Fruit fly (Drosophila melanogaster) whole organism, prepupa: ENCODE measurements around the gene glec.

Experiments
- Blimp-1 ChIP-seq: fragments of 200-800 bp; sonication (Bioruptor generic); optimal IDR thresholded peaks from 3 replicates; lab custom pipeline; 2017; ENCODE audit warnings: missing biosample characterization, missing genetic modification characterization, mild to moderate bottlenecking, moderate library complexity, missing genetic modification reagents
- CG10631 ChIP-seq: fragments of 200-800 bp; sonication (Bioruptor generic); optimal IDR thresholded peaks from 2 replicates; lab custom pipeline; 2016; ENCODE audit warnings: missing biosample characterization, missing genetic modification characterization
- CG10669 ChIP-seq: fragments of 200-800 bp; sonication (Bioruptor generic); optimal IDR thresholded peaks from 3 replicates; lab custom pipeline; 2018; ENCODE audit warnings: missing biosample characterization, mild to moderate bottlenecking, missing genetic modification characterization, moderate library complexity
- CG11294 ChIP-seq: fragments of 200-800 bp; sonication (Bioruptor generic); IDR thresholded peaks from 2 replicates; pipeline ENCODE4 v1.3.6; 2022; ENCODE audit warnings: missing biosample characterization, missing genetic modification characterization
- CG11762 ChIP-seq: fragments of 200-800 bp; sonication (Bioruptor generic); optimal IDR thresholded peaks from 3 replicates; lab custom pipeline; 2016; ENCODE audit warnings: missing biosample characterization, missing genetic modification characterization; ENCODE audit not compliant: insufficient read depth
- CG11902 ChIP-seq: fragments of 200-800 bp; sonication (Bioruptor generic); optimal IDR thresholded peaks from 3 replicates; lab custom pipeline; 2016; ENCODE audit warnings: missing biosample characterization, missing genetic modification characterization
- CG15336 ChIP-seq: fragments of 200-800 bp; sonication (Bioruptor generic); IDR thresholded peaks from 2 replicates; pipeline ENCODE4 v1.3.6; 2022; ENCODE audit warnings: missing biosample characterization, missing genetic modification characterization
- CG16779 ChIP-seq: fragments of 200-800 bp; sonication (Bioruptor generic); optimal IDR thresholded peaks from 3 replicates; lab custom pipeline; 2017; ENCODE audit warnings: missing biosample characterization, mild to moderate bottlenecking, missing genetic modification characterization
- CG3032 ChIP-seq: fragments of 200-800 bp; optimal IDR thresholded peaks from 2 replicates; lab custom pipeline; 2019; ENCODE audit warnings: missing biosample characterization, mild to moderate bottlenecking, missing genetic modification characterization, moderate library complexity
- CG31627 ChIP-seq: fragments of 200-800 bp; sonication (Bioruptor generic); optimal IDR thresholded peaks from 3 replicates; lab custom pipeline; 2016; ENCODE audit warnings: missing biosample characterization, missing genetic modification characterization
- CG3919 ChIP-seq: fragments of 200-800 bp; sonication (Bioruptor generic); optimal IDR thresholded peaks from 3 replicates; lab custom pipeline; 2016; ENCODE audit warnings: missing biosample characterization, missing genetic modification characterization
- CG4318 ChIP-seq: fragments of 200-800 bp; sonication (Bioruptor generic); optimal IDR thresholded peaks from 3 replicates; lab custom pipeline; 2017; ENCODE audit warnings: missing biosample characterization, mild to moderate bottlenecking, missing genetic modification characterization
- CG6163 ChIP-seq: fragments of 200-800 bp; sonication (Bioruptor generic); IDR thresholded peaks from 3 replicates; pipeline ENCODE4 v1.3.6; 2022; ENCODE audit warnings: missing biosample characterization, missing genetic modification characterization
- CG6276 ChIP-seq: fragments of 200-800 bp; sonication (Bioruptor generic); optimal IDR thresholded peaks from 2 replicates; lab custom pipeline; 2017; ENCODE audit warnings: missing biosample characterization, mild to moderate bottlenecking, missing genetic modification characterization
- CG6808 ChIP-seq: fragments of 200-800 bp; sonication (Bioruptor generic); optimal IDR thresholded peaks from 3 replicates; lab custom pipeline; 2017; ENCODE audit warnings: missing biosample characterization, missing genetic modification characterization, mild to moderate bottlenecking, moderate library complexity, missing genetic modification reagents
- CG6854 ChIP-seq: fragments of 200-800 bp; sonication (Bioruptor generic); optimal IDR thresholded peaks from 2 replicates; lab custom pipeline; 2017; ENCODE audit warnings: missing biosample characterization, mild to moderate bottlenecking, missing genetic modification characterization
- CG7368 ChIP-seq: fragments of 200-800 bp; sonication (Bioruptor generic); optimal IDR thresholded peaks from 3 replicates; lab custom pipeline; 2016; ENCODE audit warnings: missing biosample characterization, missing genetic modification characterization
- CG8119 ChIP-seq: fragments of 200-800 bp; sonication (Bioruptor generic); IDR thresholded peaks from 3 replicates; pipeline ENCODE4 v1.3.6; 2022; ENCODE audit warnings: missing biosample characterization, missing genetic modification characterization
- CG8319 ChIP-seq: fragments of 200-800 bp; sonication (Bioruptor generic); optimal IDR thresholded peaks from 3 replicates; lab custom pipeline; 2016; ENCODE audit warnings: missing biosample characterization, missing genetic modification characterization
- CG8632 ChIP-seq: fragments of 200-800 bp; sonication (Bioruptor generic); optimal IDR thresholded peaks from 3 replicates; lab custom pipeline; 2016; ENCODE audit warnings: missing biosample characterization, missing genetic modification characterization
- CG9139 ChIP-seq: fragments of 200-800 bp; sonication (Bioruptor generic); optimal IDR thresholded peaks from 3 replicates; lab custom pipeline; 2017; ENCODE audit warnings: missing biosample characterization, mild to moderate bottlenecking, missing genetic modification characterization
- Eip75B ChIP-seq: fragments of 200-800 bp; sonication (Bioruptor generic); optimal IDR thresholded peaks from 3 replicates; lab custom pipeline; 2016; ENCODE audit warnings: missing biosample characterization, missing genetic modification characterization
- Eip78C ChIP-seq: fragments of 200-800 bp; sonication (Bioruptor generic); peaks from one replicate; lab custom pipeline; 2016; ENCODE audit warnings: missing biosample characterization, missing genetic modification characterization
- Eip93F ChIP-seq: fragments of 200-800 bp; sonication (Bioruptor generic); optimal IDR thresholded peaks from 2 replicates; lab custom pipeline; 2016; ENCODE audit warnings: missing biosample characterization, mild to moderate bottlenecking, missing genetic modification characterization
- Ets21C ChIP-seq: fragments of 200-800 bp; sonication (Bioruptor generic); optimal IDR thresholded peaks from 3 replicates; lab custom pipeline; 2016; ENCODE audit warnings: missing biosample characterization, missing genetic modification characterization
- Ets96B ChIP-seq: fragments of 200-800 bp; optimal IDR thresholded peaks from 2 replicates; lab custom pipeline; 2019; ENCODE audit warnings: missing biosample characterization, mild to moderate bottlenecking, missing genetic modification characterization, moderate library complexity
- Gug ChIP-seq: fragments of 200-800 bp; sonication (Bioruptor generic); IDR thresholded peaks from 2 replicates; pipeline ENCODE4 v1.3.6; 2022; ENCODE audit warnings: missing biosample characterization, missing genetic modification characterization
- Hr38 ChIP-seq: sonication (Bioruptor generic); optimal IDR thresholded peaks from 2 replicates; lab custom pipeline; 2016; ENCODE audit warnings: missing biosample characterization, missing genetic modification characterization
- Hr39 ChIP-seq: fragments of 200-800 bp; sonication (Bioruptor generic); optimal IDR thresholded peaks from 2 replicates; lab custom pipeline; 2016; ENCODE audit warnings: missing biosample characterization, missing genetic modification characterization
- OdsH ChIP-seq: fragments of 200-800 bp; sonication (Bioruptor generic); optimal IDR thresholded peaks from 3 replicates; lab custom pipeline; 2016; ENCODE audit warnings: missing biosample characterization, missing genetic modification characterization
- Smox ChIP-seq: fragments of 200-800 bp; sonication (Bioruptor generic); optimal IDR thresholded peaks from 3 replicates; lab custom pipeline; 2016; ENCODE audit warnings: missing biosample characterization, missing genetic modification characterization
- Sox14 ChIP-seq: fragments of 200-800 bp; sonication (Bioruptor generic); optimal IDR thresholded peaks from 3 replicates; lab custom pipeline; 2016; ENCODE audit warnings: missing biosample characterization, missing genetic modification characterization
- Sox15 ChIP-seq: fragments of 200-800 bp; sonication (Bioruptor generic); optimal IDR thresholded peaks from 3 replicates; lab custom pipeline; 2016; ENCODE audit warnings: missing biosample characterization, missing genetic modification characterization
- acj6 ChIP-seq: fragments of 200-800 bp; sonication (Bioruptor generic); optimal IDR thresholded peaks from 3 replicates; lab custom pipeline; 2016; ENCODE audit warnings: missing biosample characterization, missing genetic modification characterization
- cyc ChIP-seq: fragments of 200-800 bp; sonication (Bioruptor generic); optimal IDR thresholded peaks from 3 replicates; lab custom pipeline; 2016; ENCODE audit warnings: missing biosample characterization, missing genetic modification characterization
- dac ChIP-seq: fragments of 200-800 bp; sonication (Bioruptor generic); optimal IDR thresholded peaks from 2 replicates; lab custom pipeline; 2017; ENCODE audit warnings: missing biosample characterization, mild to moderate bottlenecking, missing genetic modification characterization
- dsx ChIP-seq: fragments of 200-800 bp; optimal IDR thresholded peaks from 3 replicates; lab custom pipeline; 2019; ENCODE audit warnings: missing biosample characterization, mild to moderate bottlenecking, missing genetic modification characterization, moderate library complexity; ENCODE audit not compliant: poor library complexity, severe bottlenecking
- esn ChIP-seq: fragments of 200-800 bp; sonication (Bioruptor generic); optimal IDR thresholded peaks from 2 replicates; lab custom pipeline; 2016; ENCODE audit warnings: missing biosample characterization, mild to moderate bottlenecking, missing genetic modification characterization, moderate library complexity
- fd59A ChIP-seq: fragments of 200-800 bp; sonication (Bioruptor generic); optimal IDR thresholded peaks from 2 replicates; lab custom pipeline; 2017; ENCODE audit warnings: missing biosample characterization, mild to moderate bottlenecking, missing genetic modification characterization, missing genetic modification reagents
- fkh ChIP-seq: fragments of 200-800 bp; sonication (Bioruptor generic); optimal IDR thresholded peaks from 3 replicates; lab custom pipeline; 2017; ENCODE audit warnings: missing biosample characterization, mild to moderate bottlenecking, missing genetic modification characterization, moderate library complexity
- net ChIP-seq: fragments of 200-800 bp; sonication (Bioruptor generic); optimal IDR thresholded peaks from 3 replicates; lab custom pipeline; 2016; ENCODE audit warnings: missing biosample characterization, missing genetic modification characterization
- salr ChIP-seq, 2 experiments: fragments of 200-800 bp; sonication (Bioruptor generic); optimal IDR thresholded peaks; 3 replicates each; lab custom pipeline; 2016 to 2018; ENCODE audit warnings: missing biosample characterization in 2 of 2, missing genetic modification characterization in 2 of 2, mild to moderate bottlenecking in 1 of 2
- spab ChIP-seq: fragments of 200-800 bp; sonication (Bioruptor generic); optimal IDR thresholded peaks from 2 replicates; lab custom pipeline; 2017; ENCODE audit warnings: missing biosample characterization, mild to moderate bottlenecking, missing genetic modification characterization, missing genetic modification reagents
- topi ChIP-seq: fragments of 200-800 bp; sonication (Bioruptor generic); optimal IDR thresholded peaks from 3 replicates; lab custom pipeline; 2016; ENCODE audit warnings: missing biosample characterization, missing genetic modification characterization
- vri ChIP-seq: fragments of 200-800 bp; sonication (Bioruptor generic); optimal IDR thresholded peaks from 3 replicates; lab custom pipeline; 2016; ENCODE audit warnings: missing biosample characterization, mild to moderate bottlenecking, missing genetic modification characterization

glec gene

DNA sequence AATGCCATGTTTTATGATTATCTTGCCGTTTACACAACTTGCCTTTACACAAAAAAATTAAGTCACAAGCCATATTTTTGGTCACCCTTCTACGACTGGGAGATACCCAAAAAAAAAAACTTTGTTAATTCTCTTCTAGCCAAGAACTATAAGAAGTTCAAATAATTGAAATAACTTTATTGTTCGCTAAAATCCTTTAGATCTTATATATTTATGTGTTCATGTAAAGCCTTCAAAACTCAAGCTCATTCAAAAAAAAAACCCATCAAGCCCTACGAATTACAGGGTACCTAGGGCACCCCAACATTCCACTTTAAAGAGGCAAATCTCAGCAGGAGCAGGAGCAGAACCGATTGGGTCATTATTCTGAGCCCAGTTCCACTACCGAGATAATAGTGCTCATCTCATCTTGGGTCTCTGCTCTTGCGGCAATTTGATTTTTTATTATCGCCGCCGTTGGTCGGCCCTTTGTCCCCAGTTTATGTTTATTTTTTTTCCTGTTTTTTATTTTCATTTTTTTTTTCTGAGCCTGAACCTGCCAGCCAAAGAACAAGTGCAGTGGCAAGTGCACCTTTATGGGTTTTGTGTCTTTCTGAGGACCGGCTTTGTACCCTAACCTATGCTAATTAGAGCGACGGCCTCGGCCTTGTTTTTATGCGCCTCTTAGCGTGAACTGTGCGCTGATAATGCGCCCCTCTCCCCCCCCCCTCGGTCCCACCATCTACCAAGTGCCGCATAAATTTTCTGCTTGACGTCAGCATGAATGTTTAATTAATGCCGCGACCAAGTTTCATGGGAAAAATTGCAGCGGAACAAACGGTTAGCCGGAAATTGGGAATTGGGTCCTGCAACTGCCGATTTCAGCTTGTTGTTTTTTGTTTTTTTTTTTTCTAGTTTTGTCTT, 14.3 kb downstream of the glec start (continued):
- TF ChIP-seq Eip93F (GFP tag; lab: Kevin White, UChicago) (no peak), acj6 (peak; percentile 42), CG11294 (GFP tag; lab: Robert Waterston, UW) (no peak), CG16779 (tag; lab: Kevin White, UChicago) (no peak)

DNA sequence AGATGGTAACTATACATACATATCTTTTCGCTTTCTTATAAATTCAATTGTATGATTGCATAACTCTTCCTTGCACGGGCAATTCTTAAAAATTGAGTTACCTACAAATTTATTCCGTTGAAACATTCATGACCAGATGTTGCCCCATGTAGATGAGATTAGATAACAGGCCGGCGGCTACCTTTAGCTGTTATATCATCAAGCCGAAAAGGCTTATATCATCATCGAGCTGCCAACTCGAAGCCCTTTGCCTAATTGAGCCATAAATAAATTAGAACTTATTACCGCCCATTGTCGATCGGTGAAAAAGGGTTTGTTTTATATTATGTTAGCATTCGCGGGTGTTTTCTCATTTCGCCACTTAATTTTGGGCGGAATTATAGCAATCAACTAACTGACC, 15.6 kb downstream of the glec start:
- no peak for TF ChIP-seq CG10631
- TF ChIP-seq CG16779 (tag; lab: Kevin White, UChicago) = no peak
- no peak for TF ChIP-seq fkh (GFP tag; lab: Kevin White, UChicago)
- TF ChIP-seq Eip78C (GFP tag; lab: Kevin White, UChicago) = peak; percentile 17
- TF ChIP-seq vri (GFP tag; lab: Kevin White, UChicago) = peak; percentile 49

DNA sequence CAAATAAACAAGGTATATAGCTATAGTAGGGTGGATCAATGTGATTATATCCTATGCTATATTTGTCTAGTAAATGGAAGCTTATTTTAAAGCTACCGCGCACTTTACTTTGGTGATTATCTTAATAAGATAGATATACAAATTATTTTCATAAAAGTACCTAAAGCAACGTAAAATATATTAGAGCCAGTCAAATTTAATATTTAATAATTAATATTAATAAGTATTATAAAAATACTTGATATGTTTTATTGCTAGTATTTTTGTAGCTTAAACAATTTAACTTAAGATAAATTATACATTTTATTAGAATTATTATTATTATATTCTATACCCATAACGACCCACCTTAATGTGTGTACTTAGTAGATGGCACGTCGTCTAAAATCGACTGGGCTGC, 16.4 kb downstream of the glec start:
- peak; percentile 91 for TF ChIP-seq dsx (GFP tag; lab: Kevin White, UChicago)
- peak; percentile 16 for TF ChIP-seq CG8319 (GFP tag; lab: Kevin White, UChicago)
- no peak for TF ChIP-seq Hr39
- TF ChIP-seq acj6 = peak; percentile 72
- no peak for TF ChIP-seq Ets21C (GFP tag; lab: Kevin White, UChicago)
- TF ChIP-seq Blimp-1 = peak; percentile 12
- TF ChIP-seq CG9139 (GFP tag; lab: Kevin White, UChicago) = peak; percentile 69
- TF ChIP-seq vri (GFP tag; lab: Kevin White, UChicago) = no peak
- peak; percentile 18 for TF ChIP-seq Eip75B (GFP tag; lab: Kevin White, UChicago)
- peak; percentile 91 for TF ChIP-seq CG3032 (tag; lab: Kevin White, UChicago)
- no peak for TF ChIP-seq Hr38 (GFP tag; lab: Kevin White, UChicago)
- TF ChIP-seq CG31627 (GFP tag; lab: Kevin White, UChicago) = peak; percentile 23
- peak; percentile 77 for TF ChIP-seq spab
- peak; percentile 35 for TF ChIP-seq CG16779 (tag; lab: Kevin White, UChicago)
- no peak for TF ChIP-seq Sox14 (GFP tag; lab: Kevin White, UChicago)
- no peak for TF ChIP-seq Sox15 (GFP tag; lab: Kevin White, UChicago)
- TF ChIP-seq CG11902 = no peak
- peak; percentile 87 for TF ChIP-seq CG8632 (GFP tag; lab: Kevin White, UChicago)
- TF ChIP-seq esn = peak; percentile 64
- peak; percentile 90 for TF ChIP-seq Eip78C (GFP tag; lab: Kevin White, UChicago)
- no peak for TF ChIP-seq dac (GFP tag; lab: Kevin White, UChicago)
- peak; percentile 17 for TF ChIP-seq fd59A (GFP tag; lab: Kevin White, UChicago)
- no peak for TF ChIP-seq cyc (GFP tag; lab: Kevin White, UChicago)
- peak; percentile 74 for TF ChIP-seq CG10669 (GFP tag; lab: Kevin White, UChicago)
- TF ChIP-seq CG15336 (GFP tag; lab: Robert Waterston, UW) = peak; percentile 79
- peak; percentile 50 for TF ChIP-seq CG4318
- TF ChIP-seq CG11762 (GFP tag; lab: Kevin White, UChicago) = peak; percentile 20
- TF ChIP-seq OdsH (GFP tag; lab: Kevin White, UChicago) = peak; percentile 69
- TF ChIP-seq net = peak; percentile 60
- TF ChIP-seq Gug (GFP tag; lab: Robert Waterston, UW) = no peak
- peak; percentile 80; the same call in 2 of the 3 replicates for TF ChIP-seq CG8119 (GFP tag; lab: Robert Waterston, UW)
- peak; percentile 88 for TF ChIP-seq CG6276
- TF ChIP-seq CG6854 (GFP tag; lab: Kevin White, UChicago) = no peak
- peak; percentile 68 for TF ChIP-seq CG3919
- peak; percentile 42 to 78 for TF ChIP-seq salr (GFP tag; optimal IDR thresholded peaks at IDR 0.05; lab: Kevin White, UChicago)
- TF ChIP-seq CG6163 (GFP tag; lab: Robert Waterston, UW) = no peak; the same call in 2 of the 3 replicates
- peak; percentile 41 for TF ChIP-seq Smox
- TF ChIP-seq CG6808 (GFP tag; lab: Kevin White, UChicago) = peak; percentile 79
- peak; percentile 91 for TF ChIP-seq Ets96B (tag; lab: Kevin White, UChicago)
- TF ChIP-seq topi (GFP tag; lab: Kevin White, UChicago) = peak; percentile 45
- peak; percentile 19 for TF ChIP-seq CG7368 (GFP tag; lab: Kevin White, UChicago)
